Fruit fly (Drosophila melanogaster) whole organism, embryonic: Measurements from ENCODE around the gene CG34126.

Experiments used
- B-H1 ChIP-seq: fragments of 200-800 bp; sonication (Bioruptor generic); IDR thresholded peaks from 3 replicates; pipeline ENCODE4 v1.3.6; 2022; ENCODE audit warnings: missing biosample characterization, missing genetic modification characterization
- CG12155 ChIP-seq: fragments of 200-800 bp; sonication (Bioruptor generic); optimal IDR thresholded peaks from 3 replicates; lab custom pipeline; 2016; ENCODE audit warnings: missing biosample characterization, missing genetic modification characterization
- CG13123 ChIP-seq: fragments of 200-800 bp; sonication (Bioruptor generic); optimal IDR thresholded peaks from 2 replicates; lab custom pipeline; 2016; ENCODE audit warnings: missing biosample characterization, missing genetic modification characterization
- CG13424 ChIP-seq: fragments of 200-800 bp; sonication (Bioruptor generic); optimal IDR thresholded peaks from 2 replicates; lab custom pipeline; 2019; ENCODE audit warnings: missing biosample characterization, mild to moderate bottlenecking, missing genetic modification characterization, moderate library complexity
- CG14667 ChIP-seq: fragments of 200-800 bp; sonication (Bioruptor generic); IDR thresholded peaks from 2 replicates; pipeline ENCODE4 v1.3.6; 2022; ENCODE audit warnings: missing biosample characterization, missing genetic modification characterization
- CG1529 ChIP-seq: fragments of 200-800 bp; sonication (Bioruptor generic); optimal IDR thresholded peaks from 3 replicates; lab custom pipeline; 2018; ENCODE audit warnings: missing biosample characterization, missing genetic modification characterization
- CG1647 ChIP-seq: fragments of 200-800 bp; sonication (Bioruptor generic); optimal IDR thresholded peaks from 3 replicates; lab custom pipeline; 2016; ENCODE audit warnings: missing biosample characterization, missing genetic modification characterization
- CG17385 ChIP-seq: fragments of 200-800 bp; sonication (Bioruptor generic); optimal IDR thresholded peaks from 3 replicates; lab custom pipeline; 2018; ENCODE audit warnings: missing biosample characterization, mild to moderate bottlenecking, missing genetic modification characterization
- CG18764 ChIP-seq: fragments of 200-800 bp; sonication (Bioruptor generic); optimal IDR thresholded peaks from 3 replicates; lab custom pipeline; 2016; ENCODE audit warnings: missing biosample characterization, missing genetic modification characterization
- CG30431 ChIP-seq: fragments of 200-800 bp; sonication (Bioruptor generic); optimal IDR thresholded peaks from 2 replicates; lab custom pipeline; 2017; ENCODE audit warnings: missing biosample characterization, missing genetic modification characterization
- CG3163 ChIP-seq: fragments of 200-800 bp; sonication (Bioruptor generic); optimal IDR thresholded peaks from 3 replicates; lab custom pipeline; 2016; ENCODE audit warnings: missing biosample characterization, missing genetic modification characterization
- CG32772 ChIP-seq: fragments of 200-800 bp; sonication (Bioruptor generic); IDR thresholded peaks from 2 replicates; pipeline ENCODE4 v1.3.6; 2022; ENCODE audit warnings: missing biosample characterization, missing genetic modification characterization
- CG34422 ChIP-seq: fragments of 200-800 bp; sonication (Bioruptor generic); IDR thresholded peaks from 3 replicates; pipeline ENCODE4 v1.3.6; 2022; ENCODE audit warnings: missing biosample characterization, missing genetic modification characterization
- CG43689 ChIP-seq: fragments of 200-800 bp; sonication (Bioruptor generic); IDR thresholded peaks from 2 replicates; pipeline ENCODE4 v1.3.6; 2022; ENCODE audit warnings: missing biosample characterization, missing genetic modification characterization
- CG4707 ChIP-seq: fragments of 200-800 bp; sonication (Bioruptor generic); optimal IDR thresholded peaks from 2 replicates; lab custom pipeline; 2018; ENCODE audit warnings: missing biosample characterization, mild to moderate bottlenecking, missing genetic modification characterization, moderate library complexity
- CG4730 ChIP-seq: fragments of 200-800 bp; sonication (Bioruptor generic); IDR thresholded peaks from 2 replicates; pipeline ENCODE4 v1.3.6; 2022; ENCODE audit warnings: missing biosample characterization, missing genetic modification characterization
- CG5245 ChIP-seq: fragments of 200-800 bp; sonication (Bioruptor generic); optimal IDR thresholded peaks from 3 replicates; lab custom pipeline; 2016; ENCODE audit warnings: missing biosample characterization, missing genetic modification characterization
- CG6254 ChIP-seq: fragments of 200-800 bp; sonication (Bioruptor generic); optimal IDR thresholded peaks from 3 replicates; lab custom pipeline; 2017; ENCODE audit warnings: mild to moderate bottlenecking, missing biosample characterization, missing genetic modification reagents, missing genetic modification characterization
- CG7786 ChIP-seq: fragments of 200-800 bp; sonication (Bioruptor generic); optimal IDR thresholded peaks from 2 replicates; lab custom pipeline; 2016; ENCODE audit warnings: missing biosample characterization, missing genetic modification characterization
- CG8478 ChIP-seq: fragments of >200 bp; optimal IDR thresholded peaks from 2 replicates; lab custom pipeline; 2018
- CG9215 ChIP-seq: fragments of 200-800 bp; sonication (Bioruptor generic); IDR thresholded peaks from 2 replicates; pipeline ENCODE4 v1.3.6; 2022; ENCODE audit warnings: missing biosample characterization, missing genetic modification characterization
- CG9817 ChIP-seq: fragments of 200-800 bp; sonication (Bioruptor generic); optimal IDR thresholded peaks from 2 replicates; lab custom pipeline; 2018; ENCODE audit warnings: missing biosample characterization, mild to moderate bottlenecking, missing genetic modification characterization, moderate library complexity
- Dbx ChIP-seq: fragments of 200-800 bp; sonication (Bioruptor generic); IDR thresholded peaks from 3 replicates; pipeline ENCODE4 v1.3.6; 2022; ENCODE audit warnings: missing biosample characterization, missing genetic modification characterization
- Fer3 ChIP-seq: fragments of 200-800 bp; sonication (Bioruptor generic); optimal IDR thresholded peaks from 2 replicates; lab custom pipeline; 2018; ENCODE audit warnings: missing biosample characterization, mild to moderate bottlenecking, missing genetic modification characterization, moderate library complexity
- Gsc ChIP-seq: fragments of 200-800 bp; sonication (Bioruptor generic); IDR thresholded peaks from 2 replicates; pipeline ENCODE4 v1.3.6; 2022; ENCODE audit warnings: missing biosample characterization, missing genetic modification characterization
- HLH4C ChIP-seq: fragments of 200-800 bp; sonication (Bioruptor generic); IDR thresholded peaks from 3 replicates; pipeline ENCODE4 v1.3.6; 2022; ENCODE audit warnings: missing biosample characterization, missing genetic modification characterization; ENCODE audit not compliant: partially characterized antibody
- Hand ChIP-seq: fragments of 200-800 bp; sonication (Bioruptor generic); optimal IDR thresholded peaks from 2 replicates; lab custom pipeline; 2017; ENCODE audit warnings: mild to moderate bottlenecking, missing biosample characterization, missing genetic modification reagents, missing genetic modification characterization
- Hr3 ChIP-seq: fragments of 200-800 bp; sonication (Bioruptor generic); optimal IDR thresholded peaks from 3 replicates; lab custom pipeline; 2016; ENCODE audit warnings: missing biosample characterization, missing genetic modification characterization
- Hr51 ChIP-seq, 2 experiments: fragments of 200-800 bp; sonication (Bioruptor generic); optimal IDR thresholded peaks; 2 replicates in 1 of 2; 3 replicates in 1 of 2; lab custom pipeline; 2016 to 2018; ENCODE audit warnings: missing biosample characterization in 2 of 2, missing genetic modification characterization in 2 of 2, mild to moderate bottlenecking in 1 of 2, moderate library complexity in 1 of 2
- MBD-R2 ChIP-seq: fragments of 200-800 bp; sonication (Bioruptor generic); IDR thresholded peaks from 2 replicates; pipeline ENCODE4 v1.3.6; 2022; ENCODE audit warnings: missing biosample characterization, missing genetic modification characterization
- Med ChIP-seq: fragments of 200-800 bp; sonication (Bioruptor generic); peaks from one replicate; lab custom pipeline; 2016; ENCODE audit warnings: missing biosample characterization, missing genetic modification characterization, mild to moderate bottlenecking, inconsistent platforms, moderate library complexity
- Oli ChIP-seq: fragments of 200-800 bp; sonication (Bioruptor generic); optimal IDR thresholded peaks from 2 replicates; lab custom pipeline; 2018; ENCODE audit warnings: missing biosample characterization, mild to moderate bottlenecking, missing genetic modification characterization, moderate library complexity
- Opbp ChIP-seq: fragments of 200-800 bp; sonication (Bioruptor generic); IDR thresholded peaks from 3 replicates; pipeline ENCODE4 v1.3.6; 2022; ENCODE audit warnings: missing biosample characterization, missing genetic modification characterization; ENCODE audit not compliant: partially characterized antibody
- Six4 ChIP-seq: fragments of 200-800 bp; sonication (Bioruptor generic); optimal IDR thresholded peaks from 2 replicates; lab custom pipeline; 2016; ENCODE audit warnings: missing biosample characterization, missing genetic modification characterization
- Sox102F ChIP-seq: fragments of 200-800 bp; sonication (Bioruptor generic); optimal IDR thresholded peaks from 2 replicates; lab custom pipeline; 2018; ENCODE audit warnings: missing biosample characterization, mild to moderate bottlenecking, missing genetic modification characterization, moderate library complexity
- ac ChIP-seq: fragments of 200-800 bp; sonication (Bioruptor generic); optimal IDR thresholded peaks from 3 replicates; lab custom pipeline; 2017; ENCODE audit warnings: missing biosample characterization, mild to moderate bottlenecking, missing genetic modification characterization
- bcd ChIP-seq: fragments of 200-800 bp; sonication (Bioruptor generic); optimal IDR thresholded peaks from 2 replicates; lab custom pipeline; 2017; ENCODE audit warnings: missing biosample characterization, mild to moderate bottlenecking, missing genetic modification characterization
- cato ChIP-seq: fragments of 200-800 bp; sonication (Bioruptor generic); optimal IDR thresholded peaks from 2 replicates; lab custom pipeline; 2016; ENCODE audit warnings: missing biosample characterization, missing genetic modification characterization, borderline replicate concordance
- corto ChIP-seq: fragments of 200-800 bp; sonication (Bioruptor generic); optimal IDR thresholded peaks from 2 replicates; lab custom pipeline; 2016; ENCODE audit warnings: missing biosample characterization, mild to moderate bottlenecking, missing genetic modification characterization, moderate library complexity
- dimm ChIP-seq: fragments of 200-800 bp; sonication (Bioruptor generic); IDR thresholded peaks from 2 replicates; pipeline ENCODE4 v1.3.6; 2022; ENCODE audit warnings: missing biosample characterization, missing genetic modification characterization
- h ChIP-seq: fragments of >200 bp; optimal IDR thresholded peaks from 2 replicates; lab custom pipeline; 2017
- kni ChIP-seq: fragments of 200-800 bp; sonication (Bioruptor generic); optimal IDR thresholded peaks from 3 replicates; lab custom pipeline; 2017; ENCODE audit warnings: mild to moderate bottlenecking, missing biosample characterization, missing genetic modification reagents, missing genetic modification characterization
- nau ChIP-seq: fragments of 200-800 bp; sonication (Bioruptor generic); optimal IDR thresholded peaks from 3 replicates; lab custom pipeline; 2017; ENCODE audit warnings: missing biosample characterization, mild to moderate bottlenecking, missing genetic modification characterization, missing genetic modification reagents
- nerfin-1 ChIP-seq: fragments of 200-800 bp; sonication (Bioruptor generic); optimal IDR thresholded peaks from 3 replicates; lab custom pipeline; 2019; ENCODE audit warnings: missing biosample characterization, mild to moderate bottlenecking, missing genetic modification characterization, moderate library complexity
- ssp ChIP-seq: fragments of 200-800 bp; sonication (Bioruptor generic); IDR thresholded peaks from 2 replicates; pipeline ENCODE4 v1.3.6; 2022; ENCODE audit warnings: missing biosample characterization, missing genetic modification characterization
- stwl ChIP-seq: fragments of 200-800 bp; sonication (Bioruptor generic); optimal IDR thresholded peaks from 3 replicates; lab custom pipeline; 2018; ENCODE audit warnings: missing biosample characterization, mild to moderate bottlenecking, missing genetic modification characterization, moderate library complexity
- vfl ChIP-seq: fragments of 200-800 bp; sonication (Bioruptor generic); optimal IDR thresholded peaks from 2 replicates; lab custom pipeline; 2016; ENCODE audit warnings: missing biosample characterization, missing genetic modification characterization
- wek ChIP-seq: fragments of 200-800 bp; sonication (Bioruptor generic); optimal IDR thresholded peaks from 3 replicates; lab custom pipeline; 2018; ENCODE audit warnings: missing biosample characterization, mild to moderate bottlenecking, missing genetic modification characterization, moderate library complexity

Gene CG34126

DNA sequence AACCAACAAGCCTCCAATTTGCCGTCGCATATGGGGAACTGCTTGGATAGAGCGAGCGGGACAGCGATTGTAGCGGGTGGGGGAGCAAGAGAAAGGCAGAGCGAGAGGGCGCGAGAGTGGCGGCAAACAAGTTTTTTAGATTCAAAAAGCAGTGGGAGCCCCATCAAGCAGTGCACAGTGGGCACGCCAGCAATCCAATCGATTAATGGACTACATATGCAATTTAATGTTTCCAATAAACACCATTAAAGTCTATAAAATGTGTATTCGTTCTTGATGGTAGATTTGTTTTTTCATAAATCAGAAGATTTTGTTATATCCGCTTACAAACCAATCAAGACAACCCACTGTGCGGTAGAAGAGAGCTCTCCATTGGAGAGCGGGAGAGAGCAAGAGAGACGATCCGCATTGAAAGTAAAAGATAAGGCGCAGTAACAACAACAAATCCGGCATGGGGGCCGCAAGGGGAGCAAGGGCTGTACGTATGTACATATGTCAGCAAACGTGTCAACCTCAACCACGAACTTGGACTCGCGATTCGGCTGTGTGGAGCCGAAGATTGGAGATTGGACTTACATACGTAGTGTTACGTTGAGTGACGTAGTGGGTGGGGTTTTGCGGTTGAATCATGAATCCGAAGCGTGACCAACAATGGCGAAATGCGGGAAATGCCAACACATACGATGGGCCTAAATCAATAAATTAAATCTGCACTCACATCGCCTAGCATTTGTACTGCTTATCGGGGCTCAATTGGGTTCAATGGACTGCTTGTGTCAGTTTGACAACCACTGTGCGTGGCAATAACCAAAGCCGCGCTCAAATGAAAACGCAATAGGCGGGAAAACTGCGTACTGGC lies 16.2 kb downstream of the CG34126 start (continued):
- peak; percentile 96 for TF ChIP-seq kni (GFP tag; lab: Kevin White, UChicago)
- TF ChIP-seq ac (GFP tag; lab: Kevin White, UChicago) = peak; percentile 97
- peak; percentile 99 for TF ChIP-seq Hr3 (GFP tag; lab: Kevin White, UChicago)
- TF ChIP-seq vfl = peak; percentile 98
- peak; percentile 100 for TF ChIP-seq CG34422
- peak; percentile 100 for TF ChIP-seq Med (GFP tag; lab: Kevin White, UChicago)
- peak; percentile 99 for TF ChIP-seq CG5245 (GFP tag; lab: Kevin White, UChicago)
- peak; percentile 99 for TF ChIP-seq CG14667 (GFP tag; lab: Robert Waterston, UW)
- TF ChIP-seq ssp (GFP tag; lab: Robert Waterston, UW) = peak; percentile 95
- peak; percentile 99 for TF ChIP-seq CG18764
- TF ChIP-seq dimm = peak; percentile 98
- peak; percentile 99 for TF ChIP-seq CG13424 (tag; lab: Kevin White, UChicago)
- TF ChIP-seq nau (GFP tag; lab: Kevin White, UChicago) = peak; percentile 98
- peak; percentile 99 for TF ChIP-seq MBD-R2 (GFP tag; lab: Robert Waterston, UW)
- peak; percentile 96 for TF ChIP-seq CG17385 (GFP tag; lab: Kevin White, UChicago)
- peak; percentile 99 for TF ChIP-seq CG7786
- TF ChIP-seq CG13123 = peak; percentile 98
- peak; percentile 99 for TF ChIP-seq B-H1 (GFP tag; lab: Robert Waterston, UW)
- TF ChIP-seq HLH4C = peak; percentile 66
- peak; percentile 99 for TF ChIP-seq Sox102F (GFP tag; lab: Kevin White, UChicago)
- peak; percentile 98 for TF ChIP-seq CG12155 (GFP tag; lab: Kevin White, UChicago)
- TF ChIP-seq CG6254 (GFP tag; lab: Kevin White, UChicago) = peak; percentile 97
- TF ChIP-seq Hand (GFP tag; lab: Kevin White, UChicago) = peak; percentile 94
- peak; percentile 100 for TF ChIP-seq CG4707 (GFP tag; lab: Kevin White, UChicago)
- TF ChIP-seq stwl (tag; lab: Kevin White, UChicago) = peak; percentile 81
- peak; percentile 94 for TF ChIP-seq CG8478 (lab: Kevin White, UChicago)
- TF ChIP-seq CG30431 = peak; percentile 99
- TF ChIP-seq cato (GFP tag; lab: Kevin White, UChicago) = peak; percentile 99
- peak; percentile 96 for TF ChIP-seq wek
- no peak for TF ChIP-seq h (lab: Kevin White, UChicago)
- peak; percentile 99 for TF ChIP-seq CG4730 (GFP tag; lab: Robert Waterston, UW)
- peak; percentile 97 for TF ChIP-seq nerfin-1 (tag; lab: Kevin White, UChicago)
- peak; percentile 98 to 99 for TF ChIP-seq Hr51 (GFP tag; optimal IDR thresholded peaks at IDR 0.05; lab: Kevin White, UChicago)
- peak; percentile 99 for TF ChIP-seq bcd (GFP tag; lab: Kevin White, UChicago)
- TF ChIP-seq Gsc (GFP tag; lab: Robert Waterston, UW) = no peak; the same call in 1 of the 2 replicates
- TF ChIP-seq CG1647 = peak; percentile 99
- TF ChIP-seq CG9215 = peak; percentile 98
- TF ChIP-seq CG43689 (GFP tag; lab: Robert Waterston, UW) = peak; percentile 98
- peak; percentile 99 for TF ChIP-seq CG1529 (GFP tag; lab: Kevin White, UChicago)
- TF ChIP-seq Opbp (GFP tag; lab: Robert Waterston, UW) = peak; percentile 66; the same call in 2 of the 3 replicates
- TF ChIP-seq corto = peak; percentile 95
- peak; percentile 99 for TF ChIP-seq Fer3 (tag; lab: Kevin White, UChicago)
- peak; percentile 96 for TF ChIP-seq CG3163
- TF ChIP-seq CG9817 (tag; lab: Kevin White, UChicago) = peak; percentile 98
- TF ChIP-seq CG32772 = peak; percentile 99
- TF ChIP-seq Six4 (GFP tag; lab: Kevin White, UChicago) = peak; percentile 99
- peak; percentile 99 for TF ChIP-seq Oli
- TF ChIP-seq Dbx (GFP tag; lab: Robert Waterston, UW) = peak; percentile 99
